Fruit fly (Drosophila melanogaster) whole organism, adult: ENCODE results near the gene Syx1A.

ENCODE experiments used
- CG11617 ChIP-seq: fragments of 200-800 bp; sonication (Bioruptor generic); optimal IDR thresholded peaks from 2 replicates; lab custom pipeline; 2017; ENCODE audit warnings: mild to moderate bottlenecking, missing biosample characterization, missing genetic modification reagents, missing genetic modification characterization
- CG12768 ChIP-seq: fragments of 200-800 bp; sonication (Bioruptor generic); optimal IDR thresholded peaks from 2 replicates; lab custom pipeline; 2017; ENCODE audit warnings: missing biosample characterization, missing genetic modification characterization, mild to moderate bottlenecking, moderate library complexity, missing genetic modification reagents
- CG14711 ChIP-seq: fragments of 200-800 bp; sonication (Bioruptor generic); optimal IDR thresholded peaks from 2 replicates; lab custom pipeline; 2018; ENCODE audit warnings: missing biosample characterization, mild to moderate bottlenecking, missing genetic modification characterization, moderate library complexity
- CG1620 ChIP-seq: fragments of 200-800 bp; sonication (Bioruptor generic); optimal IDR thresholded peaks from 2 replicates; lab custom pipeline; 2016; ENCODE audit warnings: missing biosample characterization, missing genetic modification characterization
- CG33017 ChIP-seq: fragments of 200-800 bp; sonication (Bioruptor generic); optimal IDR thresholded peaks from 2 replicates; lab custom pipeline; 2018; ENCODE audit warnings: missing biosample characterization, mild to moderate bottlenecking, missing genetic modification characterization, moderate library complexity
- CG5204 ChIP-seq: fragments of 200-800 bp; sonication (Bioruptor generic); optimal IDR thresholded peaks from 2 replicates; lab custom pipeline; 2016; ENCODE audit warnings: missing biosample characterization, missing genetic modification characterization
- CG7045 ChIP-seq: fragments of 200-800 bp; sonication (Bioruptor generic); optimal IDR thresholded peaks from 2 replicates; lab custom pipeline; 2017; ENCODE audit warnings: missing biosample characterization, mild to moderate bottlenecking, missing genetic modification characterization
- CG7101 ChIP-seq: fragments of 200-800 bp; sonication (Bioruptor generic); optimal IDR thresholded peaks from 2 replicates; lab custom pipeline; 2018; ENCODE audit warnings: missing biosample characterization, mild to moderate bottlenecking, missing genetic modification characterization, moderate library complexity
- Clk ChIP-seq: fragments of 200-800 bp; sonication (Bioruptor generic); optimal IDR thresholded peaks from 2 replicates; lab custom pipeline; 2017; ENCODE audit warnings: missing biosample characterization, missing genetic modification characterization
- Crg-1 ChIP-seq: fragments of 200-800 bp; sonication (Bioruptor generic); optimal IDR thresholded peaks from 2 replicates; lab custom pipeline; 2016; ENCODE audit warnings: missing biosample characterization, missing genetic modification characterization
- Hr96 ChIP-seq: fragments of 200-800 bp; sonication (Bioruptor generic); optimal IDR thresholded peaks from 2 replicates; lab custom pipeline; 2016; ENCODE audit warnings: missing biosample characterization, missing genetic modification characterization
- Mnt ChIP-seq: fragments of 200-800 bp; sonication (Bioruptor generic); optimal IDR thresholded peaks from 2 replicates; lab custom pipeline; 2016; ENCODE audit warnings: missing biosample characterization, mild to moderate bottlenecking, missing genetic modification characterization
- bab1 ChIP-seq: fragments of 200-800 bp; sonication (Bioruptor generic); optimal IDR thresholded peaks from 3 replicates; lab custom pipeline; 2019; ENCODE audit warnings: missing biosample characterization, mild to moderate bottlenecking, missing genetic modification characterization, moderate library complexity
- cic ChIP-seq: fragments of 200-800 bp; sonication (Bioruptor generic); optimal IDR thresholded peaks from 2 replicates; lab custom pipeline; 2017; ENCODE audit warnings: missing biosample characterization, mild to moderate bottlenecking, missing genetic modification characterization, moderate library complexity
- cnc ChIP-seq, 2 experiments: fragments of >200 bp; optimal IDR thresholded peaks; 2 replicates each; lab custom pipeline; 2017
- kay ChIP-seq: fragments of 200-800 bp; sonication (Bioruptor generic); peaks from one replicate; lab custom pipeline; 2016; ENCODE audit warnings: missing biosample characterization, missing genetic modification characterization, borderline replicate concordance
- ovo ChIP-seq: fragments of 200-800 bp; sonication (Bioruptor generic); optimal IDR thresholded peaks from 2 replicates; lab custom pipeline; 2016; ENCODE audit warnings: missing biosample characterization, missing genetic modification characterization
- pad ChIP-seq: fragments of 200-800 bp; sonication (Bioruptor generic); optimal IDR thresholded peaks from 3 replicates; lab custom pipeline; 2017; ENCODE audit warnings: missing biosample characterization, missing genetic modification characterization, mild to moderate bottlenecking, moderate library complexity, missing genetic modification reagents
- tj ChIP-seq: fragments of 200-800 bp; sonication (Bioruptor generic); optimal IDR thresholded peaks from 3 replicates; lab custom pipeline; 2017; ENCODE audit warnings: missing biosample characterization, mild to moderate bottlenecking, missing genetic modification characterization, moderate library complexity
- toe ChIP-seq: fragments of 200-800 bp; sonication (Bioruptor generic); optimal IDR thresholded peaks from 2 replicates; lab custom pipeline; 2016; ENCODE audit warnings: missing biosample characterization, missing genetic modification characterization

The Syx1A gene

DNA sequence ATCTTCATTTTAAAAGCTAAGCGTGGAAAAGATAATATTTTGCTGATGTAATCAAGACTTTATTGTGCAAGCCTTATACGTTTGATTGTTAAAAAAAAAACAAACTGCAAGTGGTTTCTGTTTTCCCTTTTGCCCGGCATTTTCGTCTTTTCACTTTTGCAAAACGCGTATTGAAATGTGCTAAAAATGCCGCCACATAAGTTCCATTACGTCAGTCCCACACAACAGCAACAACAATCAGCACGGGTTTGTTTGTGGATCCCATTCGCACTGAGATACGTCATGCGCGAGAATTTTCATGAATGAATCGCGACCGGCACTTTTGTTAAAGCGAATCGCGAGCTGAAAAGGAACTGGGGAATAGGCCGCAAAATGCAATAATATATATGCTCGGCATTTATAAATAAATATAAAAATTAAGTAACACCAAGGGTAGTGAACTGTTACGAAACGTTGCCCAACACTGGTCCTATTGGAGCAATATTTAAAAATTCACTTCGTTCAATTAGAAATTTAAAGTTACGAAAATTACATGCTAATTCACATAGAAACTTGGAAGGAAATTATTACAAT, 582 bp upstream of the Syx1A start:
- TF ChIP-seq Crg-1 (peak; percentile 64), CG1620 (GFP tag; lab: Kevin White, UChicago) (peak; percentile 65), ovo (GFP tag; lab: Kevin White, UChicago) (peak; percentile 5), CG12768 (GFP tag; lab: Kevin White, UChicago) (peak; percentile 80), CG11617 (GFP tag; lab: Kevin White, UChicago) (peak; percentile 60), Hr96 (GFP tag; lab: Kevin White, UChicago) (no peak), cic (peak; percentile 94), tj (no peak), toe (peak; percentile 24), CG7045 (GFP tag; lab: Kevin White, UChicago) (peak; percentile 59), CG7101 (peak; percentile 78), pad (GFP tag; lab: Kevin White, UChicago) (peak; percentile 44), cnc (optimal IDR thresholded peaks at IDR 0.05; lab: Kevin White, UChicago) (no peak), Clk (GFP tag; lab: Kevin White, UChicago) (no peak), CG5204 (peak; percentile 62), CG14711 (tag; lab: Kevin White, UChicago) (peak; percentile 68), CG33017 (peak; percentile 77), bab1 (GFP tag; lab: Kevin White, UChicago) (peak; percentile 87), Mnt (GFP tag; lab: Kevin White, UChicago) (peak; percentile 88), kay (GFP tag; lab: Kevin White, UChicago) (no peak)

DNA sequence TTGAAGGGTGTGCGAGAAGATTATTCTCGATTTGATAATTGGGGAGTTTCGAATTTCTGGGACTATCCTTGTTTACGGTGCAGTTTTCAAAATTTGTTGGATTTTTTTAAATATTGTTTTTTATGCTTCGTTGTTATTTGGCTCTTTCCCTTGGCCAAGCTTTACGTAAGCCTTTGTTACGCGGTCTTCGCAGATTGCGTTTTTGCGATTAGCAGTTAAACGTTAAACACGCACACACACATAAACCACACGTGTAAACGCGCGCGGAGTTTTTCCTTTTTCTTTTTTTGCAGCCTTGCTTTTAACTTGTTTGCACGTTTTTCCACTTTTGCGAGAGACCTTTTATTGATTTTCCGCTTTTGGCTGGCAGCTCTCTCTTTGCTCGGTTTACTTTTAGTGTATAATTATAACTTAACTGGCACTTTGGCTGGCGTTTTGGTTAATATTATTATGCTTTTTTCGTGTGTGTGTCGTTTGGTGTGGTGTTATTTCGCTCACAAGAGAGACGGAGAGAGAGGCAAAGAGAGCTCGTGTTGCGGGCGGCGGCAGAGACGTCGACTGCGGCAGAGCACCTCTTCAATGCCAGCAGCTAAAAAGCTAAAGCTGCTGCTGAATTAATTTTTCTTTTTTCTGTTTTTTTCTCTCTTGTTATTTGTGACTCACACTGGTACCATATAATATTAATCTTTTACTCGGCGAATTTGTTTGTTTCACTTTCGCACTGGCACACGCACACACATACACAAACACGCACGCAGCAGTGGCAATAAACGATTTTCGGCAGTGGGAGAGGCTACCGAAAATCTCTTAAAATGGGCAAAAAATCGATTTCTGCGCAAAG, 872 bp downstream of the Syx1A start:
- no peak for TF ChIP-seq CG11617 (GFP tag; lab: Kevin White, UChicago)
- no peak for TF ChIP-seq cnc (optimal IDR thresholded peaks at IDR 0.05; lab: Kevin White, UChicago)
- no peak for TF ChIP-seq toe
- TF ChIP-seq kay (GFP tag; lab: Kevin White, UChicago) = peak; percentile 76
- TF ChIP-seq tj = peak; percentile 48

DNA sequence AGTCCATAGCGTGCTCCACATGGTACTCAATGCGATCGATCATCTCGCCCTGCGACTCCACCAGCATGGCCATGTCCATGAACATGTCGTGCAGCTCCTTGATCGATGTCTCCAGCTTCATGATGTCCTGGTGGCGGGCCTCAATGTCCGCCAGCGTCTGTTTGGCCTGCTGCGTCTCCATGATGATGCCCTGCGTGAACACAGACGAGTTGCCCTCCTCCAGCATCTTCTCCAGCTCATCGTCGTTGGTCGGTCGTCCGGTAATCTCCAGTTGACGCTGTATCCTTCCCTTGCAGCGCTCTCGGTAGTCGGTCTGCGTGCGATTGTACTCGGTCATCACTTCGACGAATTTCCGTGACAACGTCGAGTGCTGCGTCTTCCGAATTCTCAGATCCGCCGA, 1.9 kb downstream of the Syx1A start:
- TF ChIP-seq cnc (optimal IDR thresholded peaks at IDR 0.05; lab: Kevin White, UChicago) (no peak), CG11617 (GFP tag; lab: Kevin White, UChicago) (no peak), Mnt (GFP tag; lab: Kevin White, UChicago) (no peak)

DNA sequence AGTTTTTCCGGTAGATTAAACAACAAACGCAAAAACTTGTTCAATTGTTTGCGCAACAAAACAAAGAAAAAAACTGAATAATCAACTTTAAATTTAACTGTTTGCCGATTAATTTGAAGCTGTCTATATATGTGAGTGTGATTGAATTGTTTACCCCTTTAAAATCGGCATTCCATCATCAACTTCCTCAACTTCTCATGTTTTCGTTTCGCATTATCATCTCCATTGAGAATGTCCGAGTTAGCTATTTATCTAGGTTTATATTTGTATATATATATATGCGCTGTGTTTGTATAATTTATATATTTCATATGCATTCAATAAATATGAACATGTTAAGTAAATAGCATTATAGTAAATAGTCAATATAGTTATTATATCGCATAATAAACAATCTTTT, 3.2 kb downstream of the Syx1A start:
- TF ChIP-seq kay (GFP tag; lab: Kevin White, UChicago) (peak; percentile 76), pad (GFP tag; lab: Kevin White, UChicago) (no peak)

DNA sequence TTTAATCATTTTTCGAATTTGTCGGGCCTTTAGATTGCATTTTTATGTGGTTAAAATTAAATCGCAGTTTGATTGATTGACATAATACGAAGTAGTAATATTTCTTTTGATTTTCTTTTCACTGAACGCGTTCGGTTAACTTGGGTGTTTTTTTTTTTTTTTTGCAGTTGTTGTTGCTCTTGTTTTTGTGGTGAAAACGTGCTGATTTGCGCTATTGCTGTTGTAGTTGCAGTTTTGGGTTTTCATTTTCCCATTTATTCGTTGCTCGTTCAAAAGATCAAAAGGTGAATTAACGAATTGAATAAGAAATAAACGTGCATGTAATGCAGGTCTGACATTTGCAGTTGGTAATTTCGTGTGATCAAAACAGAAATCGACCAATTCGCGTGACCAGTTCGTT, 4.1 kb downstream of the Syx1A start:
- TF ChIP-seq cnc (optimal IDR thresholded peaks at IDR 0.05; lab: Kevin White, UChicago) (no peak), tj (peak; percentile 71)

DNA sequence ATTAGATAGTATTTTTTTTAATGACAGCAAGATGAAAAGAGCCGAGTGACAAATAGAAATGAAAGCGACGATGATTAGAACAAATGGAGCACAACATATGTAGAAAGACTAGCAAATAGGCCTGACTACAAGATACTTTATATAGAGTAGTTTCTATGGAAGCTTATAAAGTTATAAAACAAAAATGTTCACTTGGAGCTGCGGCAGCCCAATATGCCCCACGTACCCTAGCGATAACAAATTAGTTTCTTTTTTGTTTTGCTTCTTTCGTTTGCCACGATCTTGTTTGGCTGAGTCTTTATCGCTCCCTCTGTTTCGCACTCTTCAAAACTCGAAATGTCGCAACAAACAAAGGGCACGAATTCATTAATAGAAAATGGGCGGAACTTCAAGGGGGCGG, 4.8 kb downstream of the Syx1A start:
- TF ChIP-seq CG14711 (tag; lab: Kevin White, UChicago) (no peak), CG1620 (GFP tag; lab: Kevin White, UChicago) (no peak), Hr96 (GFP tag; lab: Kevin White, UChicago) (no peak), Mnt (GFP tag; lab: Kevin White, UChicago) (no peak), CG12768 (GFP tag; lab: Kevin White, UChicago) (no peak), Crg-1 (no peak), Clk (GFP tag; lab: Kevin White, UChicago) (no peak), tj (no peak), CG11617 (GFP tag; lab: Kevin White, UChicago) (no peak), CG7045 (GFP tag; lab: Kevin White, UChicago) (no peak), cnc (optimal IDR thresholded peaks at IDR 0.05; lab: Kevin White, UChicago) (no peak), ovo (GFP tag; lab: Kevin White, UChicago) (no peak), CG33017 (no peak), kay (GFP tag; lab: Kevin White, UChicago) (no peak), pad (GFP tag; lab: Kevin White, UChicago) (no peak), cic (no peak)
